Worm (Caenorhabditis elegans) whole organism, mixed stage, embryonic: ENCODE results near the gene fbxa-96.

ENCODE experiments used
- M03D4.4 ChIP-seq: sonication (generic microtip); optimal IDR thresholded peaks from 2 replicates; lab custom pipeline; 2017; ENCODE audit warnings: mild to moderate bottlenecking, missing genetic modification characterization, missing compliant biosample characterization
- bed-3 ChIP-seq: fragments of 200-800 bp; sonication (Bioruptor generic); optimal IDR thresholded peaks from 3 replicates; lab custom pipeline; 2018; ENCODE audit warnings: mild to moderate bottlenecking, missing genetic modification characterization, moderate library complexity, missing compliant biosample characterization
- blmp-1 ChIP-seq: fragments of 150-350 bp; optimal IDR thresholded peaks from 2 replicates; lab custom pipeline; 2014; ENCODE audit warnings: missing biosample characterization, missing genetic modification characterization
- ceh-39 ChIP-seq: fragments of 150-350 bp; optimal IDR thresholded peaks from 2 replicates; lab custom pipeline; 2014; ENCODE audit warnings: missing biosample characterization, missing genetic modification characterization
- ceh-43 ChIP-seq: fragments of 200-800 bp; sonication (Bioruptor generic); optimal IDR thresholded peaks from 2 replicates; lab custom pipeline; 2018; ENCODE audit warnings: mild to moderate bottlenecking, missing genetic modification characterization, moderate library complexity, missing compliant biosample characterization
- ceh-83 ChIP-seq: fragments of 200-800 bp; sonication (Bioruptor generic); optimal IDR thresholded peaks from 2 replicates; lab custom pipeline; 2018; ENCODE audit warnings: mild to moderate bottlenecking, missing genetic modification characterization, missing compliant biosample characterization
- ces-1 ChIP-seq: fragments of 150-350 bp; optimal IDR thresholded peaks from 2 replicates; lab custom pipeline; 2014; ENCODE audit warnings: missing biosample characterization, missing genetic modification reagents, missing genetic modification characterization
- cnd-1 ChIP-seq: fragments of 200-800 bp; sonication (Bioruptor generic); optimal IDR thresholded peaks from 2 replicates; lab custom pipeline; 2018; ENCODE audit warnings: mild to moderate bottlenecking, missing genetic modification characterization, missing compliant biosample characterization
- elt-1 ChIP-seq: sonication (generic microtip); optimal IDR thresholded peaks from 2 replicates; lab custom pipeline; 2017; ENCODE audit warnings: missing genetic modification characterization, mild to moderate bottlenecking, missing compliant biosample characterization, antibody characterized with exemption, moderate library complexity, borderline replicate concordance; ENCODE audit not compliant: insufficient read depth
- elt-3 ChIP-seq: fragments of 150-350 bp; optimal IDR thresholded peaks from 2 replicates; lab custom pipeline; 2014; ENCODE audit warnings: missing biosample characterization, missing genetic modification characterization
- flh-1 ChIP-seq: fragments of 200-800 bp; sonication (Bioruptor generic); optimal IDR thresholded peaks from 2 replicates; lab custom pipeline; 2018; ENCODE audit warnings: mild to moderate bottlenecking, missing genetic modification characterization, moderate library complexity, missing compliant biosample characterization
- ham-2 ChIP-seq: fragments of 200-800 bp; sonication (Bioruptor generic); optimal IDR thresholded peaks from 2 replicates; lab custom pipeline; 2018; ENCODE audit warnings: mild to moderate bottlenecking, missing genetic modification characterization, missing compliant biosample characterization
- hlh-1 ChIP-seq: fragments of 150-350 bp; optimal IDR thresholded peaks from 2 replicates; lab custom pipeline; 2014; ENCODE audit warnings: missing biosample characterization, missing genetic modification reagents, missing genetic modification characterization
- lin-13 ChIP-seq: fragments of 150-350 bp; optimal IDR thresholded peaks from 2 replicates; lab custom pipeline; 2014; ENCODE audit warnings: missing biosample characterization, missing genetic modification characterization
- lin-32 ChIP-seq: fragments of 200-800 bp; sonication (Bioruptor generic); optimal IDR thresholded peaks from 2 replicates; lab custom pipeline; 2018; ENCODE audit warnings: mild to moderate bottlenecking, missing genetic modification characterization, missing compliant biosample characterization
- mab-5 ChIP-seq: fragments of 150-350 bp; optimal IDR thresholded peaks from 2 replicates; lab custom pipeline; 2014; ENCODE audit warnings: missing biosample characterization, missing genetic modification characterization
- mep-1 ChIP-seq: fragments of 150-350 bp; optimal IDR thresholded peaks from 2 replicates; lab custom pipeline; 2017; ENCODE audit warnings: missing biosample characterization, missing genetic modification reagents, missing genetic modification characterization, inconsistent platforms
- nhr-12 ChIP-seq: fragments of 150-350 bp; optimal IDR thresholded peaks from 2 replicates; lab custom pipeline; 2014; ENCODE audit warnings: missing biosample characterization, missing genetic modification characterization
- nhr-2 ChIP-seq: fragments of 150-350 bp; optimal IDR thresholded peaks from 2 replicates; lab custom pipeline; 2014; ENCODE audit warnings: missing biosample characterization, missing genetic modification characterization
- nhr-28 ChIP-seq: fragments of 150-350 bp; optimal IDR thresholded peaks from 2 replicates; lab custom pipeline; 2014; ENCODE audit warnings: missing biosample characterization, missing genetic modification characterization
- nhr-76 ChIP-seq: sonication (generic microtip); optimal IDR thresholded peaks from 2 replicates; lab custom pipeline; 2017; ENCODE audit warnings: missing biosample characterization, missing genetic modification characterization
- pha-4 ChIP-seq: fragments of 150-350 bp; optimal IDR thresholded peaks from 2 replicates; lab custom pipeline; 2018; ENCODE audit warnings: missing biosample characterization, missing genetic modification reagents, missing genetic modification characterization
- snpc-4 ChIP-seq: fragments of 150-350 bp; optimal IDR thresholded peaks from 2 replicates; lab custom pipeline; 2014; ENCODE audit warnings: missing biosample characterization, missing genetic modification characterization
- sptf-1 ChIP-seq: sonication (generic microtip); optimal IDR thresholded peaks from 2 replicates; lab custom pipeline; 2017; ENCODE audit warnings: mild to moderate bottlenecking, missing genetic modification characterization, moderate library complexity, missing compliant biosample characterization
- tbx-8 ChIP-seq: fragments of 200-800 bp; sonication (Bioruptor generic); optimal IDR thresholded peaks from 2 replicates; lab custom pipeline; 2018; ENCODE audit warnings: mild to moderate bottlenecking, missing genetic modification characterization, moderate library complexity, missing compliant biosample characterization
- unc-120 ChIP-seq: sonication (generic microtip); optimal IDR thresholded peaks from 2 replicates; lab custom pipeline; 2017; ENCODE audit warnings: missing genetic modification characterization, missing compliant biosample characterization; ENCODE audit not compliant: poor library complexity, severe bottlenecking
- unc-39 ChIP-seq: fragments of 150-350 bp; optimal IDR thresholded peaks from 2 replicates; lab custom pipeline; 2014; ENCODE audit warnings: missing biosample characterization, missing genetic modification characterization
- zip-8 ChIP-seq: fragments of 150-350 bp; optimal IDR thresholded peaks from 2 replicates; lab custom pipeline; 2014; ENCODE audit warnings: missing biosample characterization, missing genetic modification characterization
- ztf-11 ChIP-seq: fragments of 150-350 bp; optimal IDR thresholded peaks from 2 replicates; lab custom pipeline; 2014; ENCODE audit warnings: missing biosample characterization, missing genetic modification characterization

The fbxa-96 gene

DNA sequence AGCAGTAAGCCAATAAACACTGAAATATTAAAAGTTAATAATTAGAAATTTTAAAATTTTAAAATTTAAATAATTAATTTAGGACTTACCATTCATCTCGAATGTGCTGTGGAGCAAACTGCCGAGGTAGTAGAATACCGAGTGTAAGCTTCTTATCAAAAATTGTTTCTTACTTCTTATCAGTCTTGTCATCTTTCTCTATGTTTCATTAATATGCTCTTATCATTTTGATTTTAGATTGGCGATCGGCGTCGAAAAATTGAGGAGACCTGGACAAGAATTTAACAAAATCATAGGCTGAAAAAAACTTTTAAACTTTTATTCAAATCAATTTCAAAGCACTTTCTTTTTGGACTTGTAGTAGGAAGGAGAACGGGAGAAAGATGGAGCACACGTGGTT, 37.6 kb upstream of the fbxa-96 start, which contains the start of gene F09B12.3:
TSS of gene F09B12.3 (minus strand) at position 192 of the 400 bp plus-strand sequence.
- TF ChIP-seq unc-120 (tag; lab: Kevin White, UChicago) (no peak), mep-1 (tag; lab: Kevin White, UChicago) (no peak), flh-1 (GFP tag; lab: Kevin White, UChicago) (no peak), unc-39 (tag; lab: Kevin White, UChicago) (no peak), zip-8 (tag; lab: Kevin White, UChicago) (no peak), sptf-1 (no peak), hlh-1 (tag; lab: Kevin White, UChicago) (no peak), tbx-8 (no peak), snpc-4 (tag; lab: Kevin White, UChicago) (no peak), ces-1 (GFP tag; lab: Kevin White, UChicago) (no peak), ztf-11 (tag; lab: Kevin White, UChicago) (no peak), mab-5 (no peak), M03D4.4 (no peak), elt-3 (tag; lab: Kevin White, UChicago) (no peak), nhr-76 (tag; lab: Kevin White, UChicago) (no peak), nhr-12 (tag; lab: Kevin White, UChicago) (no peak), lin-32 (no peak), bed-3 (GFP tag; lab: Kevin White, UChicago) (no peak), ceh-43 (no peak), ceh-39 (no peak)
- TF ChIP-seq, all 35 proteins: peak for 0

DNA sequence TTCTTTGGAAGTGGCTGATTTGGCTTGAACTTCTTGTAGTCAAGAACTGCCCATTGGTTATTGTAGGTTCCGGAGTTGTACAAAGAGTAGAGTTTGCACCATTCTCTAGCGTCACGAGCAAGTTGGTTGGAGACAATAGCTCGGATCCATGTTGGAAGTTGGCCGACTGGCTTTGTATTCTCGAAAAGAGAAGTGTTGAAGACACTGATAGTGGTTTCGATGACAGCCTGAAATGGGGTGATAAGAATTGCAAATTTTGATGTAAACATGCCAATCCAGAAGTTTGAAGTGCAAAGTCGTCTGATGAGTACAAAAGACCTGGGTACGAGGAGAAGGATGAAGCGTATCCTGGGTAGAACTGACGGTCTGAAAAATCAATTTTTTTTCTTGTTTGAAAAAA, 36.1 kb upstream of the fbxa-96 start:
- no peak for TF ChIP-seq nhr-28
- TF ChIP-seq hlh-1 (tag; lab: Kevin White, UChicago): no peak
- TF ChIP-seq lin-13 (tag; lab: Kevin White, UChicago): no peak
- no peak for TF ChIP-seq mep-1 (tag; lab: Kevin White, UChicago)
- TF ChIP-seq ceh-83: no peak
- no peak for TF ChIP-seq pha-4 (tag; lab: Kevin White, UChicago)
- TF ChIP-seq M03D4.4: no peak

DNA sequence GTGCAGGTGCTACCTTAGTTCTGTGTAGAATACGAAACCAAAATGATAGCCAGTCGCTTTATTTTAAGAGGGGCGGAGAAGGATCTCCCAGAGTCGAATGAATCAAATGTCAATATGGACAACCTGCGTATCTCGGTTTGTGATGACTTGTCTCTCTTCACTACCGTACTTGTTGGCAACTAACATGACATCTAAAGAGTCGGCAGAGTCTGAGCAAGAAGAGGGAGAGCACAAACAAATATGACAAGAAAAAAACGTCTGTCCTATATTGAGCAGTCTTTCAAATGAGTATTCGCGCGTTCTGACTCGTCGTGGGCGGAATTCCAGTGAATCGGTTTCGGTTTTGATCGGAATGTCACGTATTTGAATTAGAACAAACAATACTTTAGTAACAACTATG, 34.8 kb upstream of the fbxa-96 start, which contains the start of gene F09B12.7:
TSS of gene F09B12.7 (minus strand) at position 101 of the 400 bp plus-strand sequence.
- TF ChIP-seq mep-1 (tag; lab: Kevin White, UChicago) (no peak), ztf-11 (tag; lab: Kevin White, UChicago) (no peak), bed-3 (GFP tag; lab: Kevin White, UChicago) (no peak), nhr-12 (tag; lab: Kevin White, UChicago) (no peak), cnd-1 (no peak), mab-5 (no peak), ceh-43 (no peak), snpc-4 (tag; lab: Kevin White, UChicago) (no peak), pha-4 (tag; lab: Kevin White, UChicago) (no peak)
- TF ChIP-seq, all 35 proteins: peak for 0

DNA sequence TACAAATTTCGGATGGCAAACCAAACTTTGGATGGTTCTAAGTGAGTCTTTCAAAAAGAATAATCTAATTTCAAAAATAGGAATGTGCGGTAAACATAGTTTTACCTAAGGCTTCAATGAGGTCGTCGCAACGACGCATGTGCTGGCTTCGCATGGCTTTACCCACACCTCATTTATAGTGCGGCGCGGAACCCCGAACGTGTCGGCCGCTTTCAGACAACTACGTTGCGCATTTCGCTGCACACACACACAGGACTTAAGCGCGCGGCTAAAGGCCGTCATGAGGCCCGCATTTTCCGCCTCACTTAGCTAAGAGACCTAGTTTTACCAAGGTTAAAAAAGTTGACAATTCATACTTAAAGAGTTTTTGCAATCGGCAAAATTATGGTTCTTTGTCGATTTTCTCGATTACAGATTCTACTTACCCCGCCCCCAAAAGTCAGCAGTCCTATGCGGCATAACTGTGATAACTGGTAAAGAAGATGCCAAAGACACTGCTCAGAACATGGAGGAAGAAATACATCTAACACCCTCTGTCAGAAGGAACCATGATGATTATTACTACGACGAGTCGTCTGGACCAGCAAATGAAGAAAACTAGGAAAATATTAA, 32.7 kb upstream of the fbxa-96 start:
- TF ChIP-seq mep-1 (tag; lab: Kevin White, UChicago): no peak
- no peak for TF ChIP-seq bed-3 (GFP tag; lab: Kevin White, UChicago)
- no peak for TF ChIP-seq lin-32
- TF ChIP-seq nhr-28: no peak
- no peak for TF ChIP-seq elt-1 (tag; lab: Kevin White, UChicago)

DNA sequence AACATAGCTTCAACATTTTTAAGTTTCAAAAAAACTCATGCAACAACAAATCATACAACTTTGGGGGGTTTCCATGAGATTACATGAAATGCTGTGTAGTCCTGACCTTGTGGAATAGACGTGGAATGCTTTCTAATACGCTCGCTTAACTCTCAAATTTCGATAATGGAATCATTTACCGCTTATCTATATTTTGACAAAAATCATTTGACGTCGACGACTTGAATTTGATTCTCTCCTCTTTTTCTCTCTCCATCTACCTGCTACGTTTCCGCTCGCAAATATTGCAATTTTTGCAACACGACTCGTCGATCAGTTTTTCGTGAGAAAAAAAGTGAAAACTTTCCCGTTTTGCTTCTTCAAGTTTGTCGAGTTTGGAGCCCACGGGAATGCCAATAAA, 28.9 kb upstream of the fbxa-96 start, which contains the start of gene flr-4:
TSS of gene flr-4 (plus strand) at position 275 of the 400 bp plus-strand sequence.
- TF ChIP-seq ham-2 (GFP tag; lab: Kevin White, UChicago) (no peak), elt-1 (tag; lab: Kevin White, UChicago) (no peak), cnd-1 (no peak), M03D4.4 (no peak), bed-3 (GFP tag; lab: Kevin White, UChicago) (no peak), unc-39 (tag; lab: Kevin White, UChicago) (no peak), nhr-2 (no peak), unc-120 (tag; lab: Kevin White, UChicago) (no peak), blmp-1 (no peak), ztf-11 (tag; lab: Kevin White, UChicago) (no peak), tbx-8 (no peak), ceh-83 (no peak)
